Worm (Caenorhabditis elegans) whole organism, L2 larva: ENCODE measurements around the gene cee-1.

Experiments used
- C34F6.9 ChIP-seq: fragments of 150-350 bp; optimal IDR thresholded peaks from 2 replicates; lab custom pipeline; 2014; ENCODE audit warnings: missing biosample characterization, missing genetic modification characterization
- F13H6.1 ChIP-seq: sonication (generic microtip); optimal IDR thresholded peaks from 2 replicates; lab custom pipeline; 2016; ENCODE audit warnings: missing genetic modification characterization, missing compliant biosample characterization
- R02D3.7 ChIP-seq: fragments of 150-350 bp; optimal IDR thresholded peaks from 2 replicates; lab custom pipeline; 2014; ENCODE audit warnings: missing biosample characterization, missing genetic modification characterization
- Y55F3AM.14 ChIP-seq: fragments of 200-800 bp; sonication (Bioruptor generic); optimal IDR thresholded peaks from 2 replicates; lab custom pipeline; 2018; ENCODE audit warnings: mild to moderate bottlenecking, missing genetic modification characterization, missing compliant biosample characterization
- ZK546.5 ChIP-seq: sonication (generic microtip); optimal IDR thresholded peaks from 2 replicates; lab custom pipeline; 2017; ENCODE audit warnings: missing biosample characterization, missing genetic modification characterization
- aly-2 ChIP-seq: fragments of 150-350 bp; optimal IDR thresholded peaks from 2 replicates; lab custom pipeline; 2014; ENCODE audit warnings: missing biosample characterization, missing genetic modification characterization
- ama-1 ChIP-seq: fragments of 150-350 bp; optimal IDR thresholded peaks from 2 replicates; lab custom pipeline; 2018; ENCODE audit warnings: inconsistent platforms
- blmp-1 ChIP-seq: sonication (generic microtip); optimal IDR thresholded peaks from 2 replicates; lab custom pipeline; 2017; ENCODE audit warnings: missing genetic modification characterization, mild to moderate bottlenecking, missing compliant biosample characterization, antibody characterized with exemption, moderate library complexity; ENCODE audit not compliant: insufficient read depth
- ceh-16 ChIP-seq: fragments of 150-350 bp; optimal IDR thresholded peaks from 2 replicates; lab custom pipeline; 2014; ENCODE audit warnings: missing biosample characterization, missing genetic modification characterization
- ceh-82 ChIP-seq: fragments of 150-350 bp; optimal IDR thresholded peaks from 2 replicates; lab custom pipeline; 2014; ENCODE audit warnings: missing biosample characterization, missing genetic modification characterization
- crh-2 ChIP-seq: sonication (generic microtip); optimal IDR thresholded peaks from 2 replicates; lab custom pipeline; 2017; ENCODE audit warnings: missing biosample characterization, missing genetic modification characterization
- dmd-4 ChIP-seq: sonication (generic microtip); optimal IDR thresholded peaks from 2 replicates; lab custom pipeline; 2017; ENCODE audit warnings: missing biosample characterization, missing genetic modification characterization
- elt-3 ChIP-seq: sonication (generic microtip); optimal IDR thresholded peaks from 2 replicates; lab custom pipeline; 2017; ENCODE audit warnings: missing biosample characterization, missing genetic modification characterization
- fos-1 ChIP-seq: fragments of 150-350 bp; optimal IDR thresholded peaks from 2 replicates; lab custom pipeline; 2014; ENCODE audit warnings: missing biosample characterization, missing genetic modification characterization
- gmeb-1 ChIP-seq: fragments of 150-350 bp; optimal IDR thresholded peaks from 2 replicates; lab custom pipeline; 2014; ENCODE audit warnings: missing biosample characterization, missing genetic modification characterization
- lin-11 ChIP-seq: fragments of 150-350 bp; sonication (generic microtip); optimal IDR thresholded peaks from 2 replicates; lab custom pipeline; 2014; ENCODE audit warnings: missing biosample characterization, missing genetic modification characterization, inconsistent platforms, mixed read lengths
- lin-39 ChIP-seq: fragments of 150-350 bp; optimal IDR thresholded peaks from 2 replicates; lab custom pipeline; 2014; ENCODE audit warnings: missing biosample characterization, missing genetic modification reagents, missing genetic modification characterization
- lsy-2 ChIP-seq, 2 experiments: fragments of 150-350 bp in 1 of 2; sonication (generic microtip) in 1 of 2; optimal IDR thresholded peaks; 2 replicates each; lab custom pipeline; 2014 to 2017; ENCODE audit warnings: missing biosample characterization in 2 of 2, missing genetic modification characterization in 2 of 2
- mbf-1 ChIP-seq: sonication (generic microtip); optimal IDR thresholded peaks from 2 replicates; lab custom pipeline; 2017; ENCODE audit warnings: missing biosample characterization, missing genetic modification characterization
- mdl-1 ChIP-seq, 2 experiments: fragments of 150-350 bp in 1 of 2; sonication (generic microtip) in 1 of 2; optimal IDR thresholded peaks; 2 replicates each; lab custom pipeline; 2017; ENCODE audit warnings: missing biosample characterization in 2 of 2, missing genetic modification characterization in 2 of 2
- nhr-10 ChIP-seq: sonication (generic microtip); optimal IDR thresholded peaks from 2 replicates; lab custom pipeline; 2017; ENCODE audit warnings: missing biosample characterization, missing genetic modification characterization
- nhr-11 ChIP-seq: fragments of 150-350 bp; optimal IDR thresholded peaks from 2 replicates; lab custom pipeline; 2014; ENCODE audit warnings: missing biosample characterization, missing genetic modification characterization
- nhr-12 ChIP-seq: fragments of 150-350 bp; optimal IDR thresholded peaks from 2 replicates; lab custom pipeline; 2014; ENCODE audit warnings: missing biosample characterization, missing genetic modification characterization
- nhr-129 ChIP-seq: fragments of 150-350 bp; optimal IDR thresholded peaks from 2 replicates; lab custom pipeline; 2014; ENCODE audit warnings: missing biosample characterization, missing genetic modification characterization
- nhr-21 ChIP-seq: fragments of 150-350 bp; optimal IDR thresholded peaks from 2 replicates; lab custom pipeline; 2014; ENCODE audit warnings: missing biosample characterization, missing genetic modification characterization
- nhr-237 ChIP-seq: fragments of 150-350 bp; optimal IDR thresholded peaks from 2 replicates; lab custom pipeline; 2014; ENCODE audit warnings: missing biosample characterization, missing genetic modification characterization
- nhr-6 ChIP-seq: fragments of 150-350 bp; optimal IDR thresholded peaks from 2 replicates; lab custom pipeline; 2014; ENCODE audit warnings: missing biosample characterization, missing genetic modification characterization
- peb-1 ChIP-seq: fragments of 150-350 bp; optimal IDR thresholded peaks from 2 replicates; lab custom pipeline; 2014; ENCODE audit warnings: missing biosample characterization, missing genetic modification characterization
- sem-4 ChIP-seq: fragments of 150-350 bp; optimal IDR thresholded peaks from 2 replicates; lab custom pipeline; 2014; ENCODE audit warnings: missing biosample characterization, missing genetic modification reagents, missing genetic modification characterization
- sma-3 ChIP-seq: sonication (generic microtip); optimal IDR thresholded peaks from 2 replicates; lab custom pipeline; 2016; ENCODE audit warnings: missing genetic modification reagents, missing genetic modification characterization, missing compliant biosample characterization
- unc-39 ChIP-seq: fragments of 150-350 bp; optimal IDR thresholded peaks from 2 replicates; lab custom pipeline; 2014; ENCODE audit warnings: missing biosample characterization, missing genetic modification characterization
- ztf-11 ChIP-seq: sonication (generic microtip); optimal IDR thresholded peaks from 2 replicates; lab custom pipeline; 2017; ENCODE audit warnings: missing biosample characterization, missing genetic modification characterization

cee-1 gene

DNA sequence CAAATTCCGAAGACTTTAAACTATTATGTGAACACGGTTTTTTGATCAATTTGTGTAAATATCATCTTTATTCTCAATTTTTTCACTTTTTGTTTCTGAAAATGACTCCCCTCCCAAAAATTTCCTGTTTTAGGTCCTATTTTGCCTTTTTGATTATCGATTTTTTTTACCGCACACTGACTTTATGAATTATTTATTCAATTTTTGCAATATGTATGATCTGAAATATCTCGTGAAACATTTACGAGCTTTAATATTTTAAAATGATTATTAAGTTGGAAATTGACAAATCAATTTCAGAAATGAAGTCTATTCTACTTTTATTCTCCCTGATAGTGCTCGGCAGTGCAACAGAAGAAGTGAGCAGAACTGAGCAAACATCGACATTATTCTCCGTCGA lies 33.1 kb upstream of the cee-1 start, which contains the start of gene C35D10.1:
Gene C35D10.1 (plus strand): TSS at position 301 of the 400 bp plus-strand sequence.
- TF ChIP-seq ceh-16 (no peak), crh-2 (tag; lab: Kevin White, UChicago) (no peak), sem-4 (tag; lab: Kevin White, UChicago) (no peak), aly-2 (no peak), dmd-4 (no peak), Y55F3AM.14 (GFP tag; lab: Kevin White, UChicago) (no peak), nhr-10 (tag; lab: Kevin White, UChicago) (no peak), nhr-6 (tag; lab: Kevin White, UChicago) (no peak), peb-1 (tag; lab: Kevin White, UChicago) (no peak), gmeb-1 (tag; lab: Kevin White, UChicago) (no peak), R02D3.7 (no peak)
- TF ChIP-seq, all 48 proteins: peak for 0

DNA sequence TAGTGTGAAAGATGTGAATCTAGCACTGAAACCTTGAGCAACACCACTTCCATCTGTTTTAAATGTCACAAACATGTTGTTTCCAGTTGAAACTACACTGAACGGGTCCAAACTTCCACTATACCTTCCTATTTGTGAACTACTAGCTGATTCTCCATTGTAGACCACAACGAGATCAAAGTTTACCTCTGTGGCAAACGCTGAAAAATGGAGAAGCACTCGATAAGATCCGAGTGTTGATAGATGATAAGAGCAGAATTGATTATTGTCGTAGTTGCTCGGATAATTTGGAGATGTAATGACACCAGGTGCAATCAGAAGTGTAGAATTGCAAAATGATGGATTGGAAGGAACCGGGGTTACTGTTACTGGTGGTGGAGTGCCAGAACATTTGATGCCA lies 30.5 kb upstream of the cee-1 start:
- TF ChIP-seq fos-1 (tag; lab: Kevin White, UChicago): peak; percentile 24
- no peak for TF ChIP-seq ZK546.5 (tag; lab: Kevin White, UChicago)

DNA sequence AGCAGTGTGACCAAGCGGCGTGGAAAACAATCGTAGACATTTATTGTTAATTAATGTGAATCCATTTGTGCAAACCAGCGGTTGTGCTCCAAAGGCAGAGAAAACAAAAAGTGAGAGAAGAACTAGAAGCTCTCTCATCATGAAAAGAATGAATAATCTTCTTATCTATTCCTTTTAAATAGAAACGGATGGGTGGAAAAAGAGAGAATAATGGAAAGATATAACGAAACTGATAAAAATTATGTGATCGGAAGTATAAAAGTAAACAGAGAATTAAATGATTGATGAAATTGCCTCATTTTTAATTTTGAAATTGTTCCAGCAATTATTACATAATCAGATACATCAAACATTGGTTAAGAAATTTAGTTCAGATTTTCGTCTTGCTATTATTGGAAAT lies 29.1 kb upstream of the cee-1 start, which contains the start of gene clec-5:
Gene clec-5 (minus strand): TSS at position 178 of the 400 bp plus-strand sequence.
- no peak for TF ChIP-seq nhr-10 (tag; lab: Kevin White, UChicago)
- TF ChIP-seq crh-2 (tag; lab: Kevin White, UChicago): no peak
- TF ChIP-seq fos-1 (tag; lab: Kevin White, UChicago): peak; percentile 77
- no peak for TF ChIP-seq nhr-12 (tag; lab: Kevin White, UChicago)
- no peak for TF ChIP-seq dmd-4
- TF ChIP-seq unc-39 (tag; lab: Kevin White, UChicago): no peak
- no peak for TF ChIP-seq lsy-2 (tag; optimal IDR thresholded peaks at IDR 0.05; lab: Kevin White, UChicago)
- TF ChIP-seq C34F6.9 (tag; lab: Kevin White, UChicago): no peak

DNA sequence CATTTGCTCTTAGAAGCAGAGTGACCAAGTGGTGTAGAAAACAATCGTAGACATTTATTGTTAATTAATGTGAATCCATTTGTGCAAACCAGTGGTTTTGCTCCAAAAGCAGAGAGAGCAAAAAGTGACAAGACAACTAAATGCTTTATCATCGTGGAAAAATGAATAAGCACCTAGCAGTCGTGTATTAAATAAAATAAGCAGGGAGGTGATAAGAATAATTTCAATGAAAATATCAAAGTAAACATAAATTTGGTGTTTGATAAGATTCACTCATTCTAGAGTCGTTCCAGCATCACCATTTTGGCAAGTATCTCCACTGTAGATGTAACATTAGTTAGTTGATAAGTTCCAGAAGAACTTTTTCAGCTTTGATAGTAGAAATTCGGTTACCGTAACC lies 25.2 kb upstream of the cee-1 start, which contains the start of gene clec-6:
Gene clec-6 (minus strand): TSS at position 154 of the 400 bp plus-strand sequence.
- TF ChIP-seq fos-1 (tag; lab: Kevin White, UChicago): peak; percentile 84
- no peak for TF ChIP-seq nhr-129 (tag; lab: Kevin White, UChicago)
- no peak for TF ChIP-seq ztf-11

DNA sequence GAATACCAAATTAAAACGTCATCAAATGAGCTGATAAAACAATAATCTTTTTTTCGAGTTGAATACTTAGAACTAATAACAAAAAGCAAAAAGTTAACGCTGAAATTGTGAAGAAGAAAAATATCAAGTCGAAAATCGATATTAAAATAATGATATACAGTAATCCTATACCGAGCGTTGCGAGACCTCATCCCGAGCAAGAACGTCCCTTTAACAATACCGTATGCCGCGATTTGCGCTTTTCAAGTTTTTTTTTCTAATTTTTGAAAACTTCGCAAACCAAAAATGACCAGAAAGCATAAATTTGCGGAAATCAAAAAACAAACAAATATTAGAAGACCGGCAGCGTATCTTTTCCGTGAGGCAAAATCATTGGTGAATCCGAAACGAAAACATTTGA lies 21.5 kb upstream of the cee-1 start, which contains the start of gene F26F4.5:
Gene F26F4.5 (minus strand): TSS at position 256 of the 400 bp plus-strand sequence.
- TF ChIP-seq crh-2 (tag; lab: Kevin White, UChicago): no peak
- no peak for TF ChIP-seq F13H6.1
- TF ChIP-seq ceh-82: no peak
- no peak for TF ChIP-seq nhr-237 (tag; lab: Kevin White, UChicago)
- no peak for TF ChIP-seq elt-3 (tag; lab: Kevin White, UChicago)
- TF ChIP-seq lin-39: no peak
- TF ChIP-seq C34F6.9 (tag; lab: Kevin White, UChicago): no peak
- no peak for TF ChIP-seq peb-1 (tag; lab: Kevin White, UChicago)

DNA sequence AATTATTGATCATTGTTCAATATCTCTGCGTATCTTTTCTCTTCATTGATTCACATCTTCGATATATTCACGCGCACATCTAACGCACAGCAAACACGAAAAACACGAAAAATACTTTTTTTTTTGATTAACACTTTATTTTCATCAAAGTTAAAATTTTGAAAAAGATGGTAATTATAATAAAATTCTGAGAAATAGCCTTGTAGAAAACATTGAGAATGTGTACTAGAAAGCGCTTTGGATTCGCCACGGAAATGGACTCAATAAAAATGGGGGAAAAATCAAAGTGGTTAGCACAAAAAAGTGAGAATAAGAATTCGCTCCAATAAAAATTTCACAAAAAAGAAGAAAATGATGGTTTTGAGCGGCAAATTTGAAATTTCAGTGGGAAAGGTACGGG lies 19.0 kb upstream of the cee-1 start, which contains the start of gene F26F4.6:
Gene F26F4.6 (minus strand): TSS at position 101 of the 400 bp plus-strand sequence.
- TF ChIP-seq ama-1 (lab: Kevin White, UChicago) (no peak), mbf-1 (no peak), ceh-16 (no peak), sma-3 (no peak), lsy-2 (tag; optimal IDR thresholded peaks at IDR 0.05; lab: Kevin White, UChicago) (no peak), blmp-1 (tag; lab: Kevin White, UChicago) (no peak), C34F6.9 (tag; lab: Kevin White, UChicago) (no peak), lin-11 (no peak), nhr-11 (tag; lab: Kevin White, UChicago) (no peak), peb-1 (tag; lab: Kevin White, UChicago) (no peak), nhr-21 (tag; lab: Kevin White, UChicago) (no peak), nhr-12 (tag; lab: Kevin White, UChicago) (no peak), aly-2 (no peak), mdl-1 (tag; optimal IDR thresholded peaks at IDR 0.05; lab: Kevin White, UChicago) (no peak)
